Worm (Caenorhabditis elegans): Measurements from ENCODE around the gene C28A5.2.

DNA sequence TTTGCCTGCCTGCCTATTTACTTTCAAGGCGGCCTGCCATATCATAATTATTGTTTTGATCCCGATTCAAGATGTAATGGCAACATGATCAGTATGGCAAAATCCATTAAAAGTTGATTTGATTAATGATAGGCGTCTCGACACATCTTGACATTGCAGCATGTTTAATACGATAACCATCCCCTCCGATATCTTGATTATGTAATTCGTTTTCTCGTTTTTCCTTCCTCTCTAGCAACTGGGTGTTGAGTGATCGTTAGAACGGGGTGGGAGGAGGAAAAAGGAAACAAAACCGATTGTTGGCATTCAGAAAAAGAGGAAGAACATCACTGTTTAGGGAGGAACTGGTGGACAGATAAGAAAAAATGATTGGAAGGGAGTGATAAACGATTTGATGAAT lies 47.4 kb downstream of the C28A5.2 start:
- TF ChIP-seq med-1 (GFP tag; optimal IDR thresholded peaks at IDR 0.05; ENCODE audit: insufficient read depth) (no peak), ztf-23 (GFP tag; IDR thresholded peaks at IDR 0.05) (no peak), tab-1 (GFP tag; IDR thresholded peaks at IDR 0.05) (no peak), ref-1 (GFP tag; conservative IDR thresholded peaks at IDR 0.05) (no peak), T22C8.4 (GFP tag; IDR thresholded peaks at IDR 0.05) (no peak), flt-1 (GFP tag; IDR thresholded peaks at IDR 0.05) (no peak), klf-2 (GFP tag; conservative IDR thresholded peaks at IDR 0.05) (no peak), cog-1 (tag; optimal IDR thresholded peaks at IDR 0.05) (no peak), ztf-29 (GFP tag; IDR thresholded peaks at IDR 0.05) (no peak)

Measured in whole organism, midembryonic.